Fruit fly (Drosophila melanogaster) whole organism, embryonic: ENCODE measurements around the gene spz3.

Experiments
- ATbp ChIP-seq: fragments of 200-800 bp; sonication (Bioruptor generic); optimal IDR thresholded peaks from 2 replicates; lab custom pipeline; 2017; ENCODE audit warnings: missing biosample characterization, mild to moderate bottlenecking, missing genetic modification characterization, missing genetic modification reagents
- Adf1 ChIP-seq: fragments of 200-800 bp; sonication (Bioruptor generic); IDR thresholded peaks from 2 replicates; pipeline ENCODE4 v1.3.6; 2022; ENCODE audit warnings: missing biosample characterization, missing genetic modification characterization
- C15 ChIP-seq: fragments of 200-800 bp; sonication (Bioruptor generic); IDR thresholded peaks from 3 replicates; pipeline ENCODE4 v1.3.6; 2022; ENCODE audit warnings: missing biosample characterization, missing genetic modification characterization
- CG10959 ChIP-seq: fragments of 200-800 bp; sonication (Bioruptor generic); IDR thresholded peaks from 2 replicates; pipeline ENCODE4 v1.3.6; 2022; ENCODE audit warnings: missing biosample characterization, missing genetic modification characterization
- CG11085 ChIP-seq: fragments of 200-800 bp; sonication (Bioruptor generic); IDR thresholded peaks from 2 replicates; pipeline ENCODE4 v1.3.6; 2022; ENCODE audit warnings: missing biosample characterization, missing genetic modification characterization
- CG12299 ChIP-seq: fragments of 200-800 bp; sonication (Bioruptor generic); optimal IDR thresholded peaks from 2 replicates; lab custom pipeline; 2018; ENCODE audit warnings: missing biosample characterization, mild to moderate bottlenecking, missing genetic modification characterization
- CG12744 ChIP-seq: fragments of 200-800 bp; sonication (Bioruptor generic); optimal IDR thresholded peaks from 2 replicates; lab custom pipeline; 2016; ENCODE audit warnings: missing biosample characterization, missing genetic modification characterization
- CG13296 ChIP-seq: fragments of 200-800 bp; sonication (Bioruptor generic); optimal IDR thresholded peaks from 3 replicates; lab custom pipeline; 2018; ENCODE audit warnings: missing biosample characterization, mild to moderate bottlenecking, missing genetic modification characterization
- CG13894 ChIP-seq: fragments of 200-800 bp; sonication (Bioruptor generic); optimal IDR thresholded peaks from 3 replicates; lab custom pipeline; 2018; ENCODE audit warnings: missing biosample characterization, mild to moderate bottlenecking, missing genetic modification characterization, moderate library complexity
- CG15011 ChIP-seq: fragments of 200-800 bp; sonication (Bioruptor generic); optimal IDR thresholded peaks from 3 replicates; lab custom pipeline; 2018; ENCODE audit warnings: missing biosample characterization, mild to moderate bottlenecking, missing genetic modification characterization
- CG1603 ChIP-seq: fragments of 200-800 bp; sonication (Bioruptor generic); optimal IDR thresholded peaks from 2 replicates; lab custom pipeline; 2019; ENCODE audit warnings: missing biosample characterization, mild to moderate bottlenecking, missing genetic modification characterization, moderate library complexity
- CG16863 ChIP-seq: fragments of 200-800 bp; sonication (Bioruptor generic); optimal IDR thresholded peaks from 3 replicates; lab custom pipeline; 2016; ENCODE audit warnings: missing biosample characterization, missing genetic modification characterization
- CG17328 ChIP-seq: fragments of 200-800 bp; sonication (Bioruptor generic); IDR thresholded peaks from 2 replicates; pipeline ENCODE4 v1.3.6; 2022; ENCODE audit warnings: missing biosample characterization, missing genetic modification characterization
- CG17612 ChIP-seq: fragments of 200-800 bp; sonication (Bioruptor generic); IDR thresholded peaks from 2 replicates; pipeline ENCODE4 v1.3.6; 2022; ENCODE audit warnings: missing biosample characterization, missing genetic modification characterization
- CG17802 ChIP-seq: fragments of 200-800 bp; sonication (Bioruptor generic); optimal IDR thresholded peaks from 2 replicates; lab custom pipeline; 2018; ENCODE audit warnings: missing biosample characterization, mild to moderate bottlenecking, missing genetic modification characterization, moderate library complexity
- CG31224 ChIP-seq: fragments of 200-800 bp; sonication (Bioruptor generic); IDR thresholded peaks from 2 replicates; pipeline ENCODE4 v1.3.6; 2022; ENCODE audit warnings: missing biosample characterization, missing genetic modification characterization
- CG3163 ChIP-seq: fragments of 200-800 bp; sonication (Bioruptor generic); optimal IDR thresholded peaks from 3 replicates; lab custom pipeline; 2016; ENCODE audit warnings: missing biosample characterization, missing genetic modification characterization
- CG5245 ChIP-seq: fragments of 200-800 bp; sonication (Bioruptor generic); optimal IDR thresholded peaks from 3 replicates; lab custom pipeline; 2016; ENCODE audit warnings: missing biosample characterization, missing genetic modification characterization
- CG6175 ChIP-seq: fragments of 200-800 bp; sonication (Bioruptor generic); IDR thresholded peaks from 3 replicates; pipeline ENCODE4 v1.3.6; 2022; ENCODE audit warnings: missing biosample characterization, missing genetic modification characterization
- CG6254 ChIP-seq: fragments of 200-800 bp; sonication (Bioruptor generic); optimal IDR thresholded peaks from 3 replicates; lab custom pipeline; 2017; ENCODE audit warnings: mild to moderate bottlenecking, missing biosample characterization, missing genetic modification reagents, missing genetic modification characterization
- CG7928 ChIP-seq: fragments of 200-800 bp; sonication (Bioruptor generic); optimal IDR thresholded peaks from 2 replicates; lab custom pipeline; 2017; ENCODE audit warnings: missing biosample characterization, mild to moderate bottlenecking, missing genetic modification characterization
- CG8290 ChIP-seq, 3 experiments: fragments of 200-800 bp; sonication (Bioruptor generic); optimal IDR thresholded peaks; 2 replicates each; lab custom pipeline; 2016 to 2019; ENCODE audit warnings: missing biosample characterization in 3 of 3, missing genetic modification characterization in 3 of 3, mild to moderate bottlenecking in 2 of 3, moderate library complexity in 1 of 3
- CG9876 ChIP-seq: fragments of 200-800 bp; sonication (Bioruptor generic); optimal IDR thresholded peaks from 2 replicates; lab custom pipeline; 2016; ENCODE audit warnings: missing biosample characterization, missing genetic modification characterization
- Dip3 ChIP-seq: fragments of 200-800 bp; sonication (Bioruptor generic); optimal IDR thresholded peaks from 3 replicates; lab custom pipeline; 2016; ENCODE audit warnings: missing biosample characterization, missing genetic modification characterization
- Eip74EF ChIP-seq, 2 experiments: fragments of 200-800 bp in 1 of 2; fragments of >200 bp in 1 of 2; sonication (Bioruptor generic) in 1 of 2; optimal IDR thresholded peaks; 2 replicates each; lab custom pipeline; 2017 to 2019; ENCODE audit warnings: missing biosample characterization in 2 of 2, missing genetic modification characterization in 2 of 2, mild to moderate bottlenecking in 1 of 2, moderate library complexity in 1 of 2
- Fer2 ChIP-seq: fragments of 200-800 bp; sonication (Bioruptor generic); optimal IDR thresholded peaks from 2 replicates; lab custom pipeline; 2018; ENCODE audit warnings: missing biosample characterization, mild to moderate bottlenecking, missing genetic modification characterization, moderate library complexity
- Gug ChIP-seq: fragments of 200-800 bp; sonication (Bioruptor generic); IDR thresholded peaks from 4 replicates; pipeline ENCODE4 v1.3.6; 2022; ENCODE audit warnings: missing biosample characterization, missing genetic modification characterization
- Lim3 ChIP-seq: fragments of 200-800 bp; sonication (Bioruptor generic); IDR thresholded peaks from 2 replicates; pipeline ENCODE4 v1.3.6; 2022; ENCODE audit warnings: missing biosample characterization, missing genetic modification characterization
- NK7.1 ChIP-seq: fragments of 200-800 bp; sonication (Bioruptor generic); optimal IDR thresholded peaks from 3 replicates; lab custom pipeline; 2016; ENCODE audit warnings: missing biosample characterization, missing genetic modification characterization
- Ravus ChIP-seq: fragments of 200-800 bp; sonication (Bioruptor generic); IDR thresholded peaks from 2 replicates; pipeline ENCODE4 v1.3.6; 2022; ENCODE audit warnings: missing biosample characterization, missing genetic modification characterization
- Stat92E ChIP-seq, 3 experiments: fragments of >200 bp in 2 of 3; fragments of 200-800 bp in 1 of 3; sonication (Bioruptor generic) in 1 of 3; optimal IDR thresholded peaks; 2 replicates each; lab custom pipeline; 2017 to 2019; ENCODE audit warnings: missing biosample characterization in 3 of 3, missing genetic modification characterization in 3 of 3, mild to moderate bottlenecking in 1 of 3, moderate library complexity in 1 of 3
- Tbp ChIP-seq: fragments of >200 bp; optimal IDR thresholded peaks from 2 replicates; lab custom pipeline; 2018; ENCODE audit warnings: missing biosample characterization, missing genetic modification characterization
- chn ChIP-seq: fragments of 200-800 bp; sonication (Bioruptor generic); optimal IDR thresholded peaks from 2 replicates; lab custom pipeline; 2016; ENCODE audit warnings: missing biosample characterization, missing genetic modification characterization
- dysf ChIP-seq: fragments of 200-800 bp; sonication (Bioruptor generic); IDR thresholded peaks from 3 replicates; pipeline ENCODE4 v1.3.6; 2022; ENCODE audit warnings: missing biosample characterization, missing genetic modification characterization
- gfzf ChIP-seq: fragments of 200-800 bp; sonication (Bioruptor generic); optimal IDR thresholded peaks from 2 replicates; lab custom pipeline; 2016; ENCODE audit warnings: missing biosample characterization, mild to moderate bottlenecking, missing genetic modification characterization, moderate library complexity
- insv ChIP-seq, 2 experiments: fragments of 200-800 bp; sonication (Bioruptor generic); optimal IDR thresholded peaks; 3 replicates each; lab custom pipeline; 2016 to 2018; ENCODE audit warnings: missing biosample characterization in 2 of 2, missing genetic modification characterization in 2 of 2
- klu ChIP-seq: fragments of 200-800 bp; sonication (Bioruptor generic); IDR thresholded peaks from 2 replicates; pipeline ENCODE4 v1.3.6; 2022; ENCODE audit warnings: missing biosample characterization, missing genetic modification characterization
- lab ChIP-seq: fragments of 200-800 bp; sonication (Bioruptor generic); optimal IDR thresholded peaks from 3 replicates; lab custom pipeline; 2017; ENCODE audit warnings: missing biosample characterization, missing genetic modification characterization, mild to moderate bottlenecking, moderate library complexity, missing genetic modification reagents
- luna ChIP-seq: fragments of 200-800 bp; sonication (Bioruptor generic); optimal IDR thresholded peaks from 2 replicates; lab custom pipeline; 2016; ENCODE audit warnings: missing biosample characterization, missing genetic modification characterization
- run ChIP-seq: fragments of 200-800 bp; sonication (Bioruptor generic); optimal IDR thresholded peaks from 3 replicates; lab custom pipeline; 2018; ENCODE audit warnings: missing biosample characterization, mild to moderate bottlenecking, missing genetic modification characterization
- salm ChIP-seq: fragments of 200-800 bp; sonication (Bioruptor generic); optimal IDR thresholded peaks from 2 replicates; lab custom pipeline; 2018; ENCODE audit warnings: missing biosample characterization, mild to moderate bottlenecking, missing genetic modification characterization
- sc ChIP-seq, 3 experiments: fragments of >200 bp in 2 of 3; fragments of 200-800 bp in 1 of 3; sonication (Bioruptor generic) in 1 of 3; optimal IDR thresholded peaks; 2 replicates in 2 of 3; 3 replicates in 1 of 3; lab custom pipeline; 2017; ENCODE audit warnings: mild to moderate bottlenecking in 1 of 3, missing biosample characterization in 1 of 3, missing genetic modification characterization in 1 of 3, missing genetic modification reagents in 1 of 3
- scrt ChIP-seq: fragments of 200-800 bp; sonication (Bioruptor generic); optimal IDR thresholded peaks from 2 replicates; lab custom pipeline; 2018; ENCODE audit warnings: missing biosample characterization, mild to moderate bottlenecking, missing genetic modification characterization, moderate library complexity
- sisA ChIP-seq: fragments of 200-800 bp; sonication (Bioruptor generic); IDR thresholded peaks from 2 replicates; pipeline ENCODE4 v1.3.6; 2022; ENCODE audit warnings: missing biosample characterization, missing genetic modification characterization
- sqz ChIP-seq: fragments of 200-800 bp; sonication (Bioruptor generic); optimal IDR thresholded peaks from 3 replicates; lab custom pipeline; 2018; ENCODE audit warnings: missing biosample characterization, mild to moderate bottlenecking, missing genetic modification characterization
- stc ChIP-seq: fragments of 200-800 bp; sonication (Bioruptor generic); IDR thresholded peaks from 2 replicates; pipeline ENCODE4 v1.3.6; 2022; ENCODE audit warnings: missing biosample characterization, missing genetic modification characterization
- tgo ChIP-seq: fragments of 200-800 bp; sonication (Bioruptor generic); IDR thresholded peaks from 3 replicates; pipeline ENCODE4 v1.3.6; 2022; ENCODE audit warnings: missing biosample characterization, missing genetic modification characterization
- ttk ChIP-seq: fragments of 200-800 bp; sonication (Bioruptor generic); IDR thresholded peaks from 2 replicates; pipeline ENCODE4 v2.1.2; 2022; ENCODE audit warnings: missing biosample characterization, missing genetic modification characterization
- vnd ChIP-seq: fragments of 200-800 bp; sonication (Bioruptor generic); IDR thresholded peaks from 3 replicates; pipeline ENCODE4 v1.3.6; 2022; ENCODE audit warnings: missing biosample characterization, missing genetic modification characterization; ENCODE audit not compliant: partially characterized antibody

The spz3 gene

DNA sequence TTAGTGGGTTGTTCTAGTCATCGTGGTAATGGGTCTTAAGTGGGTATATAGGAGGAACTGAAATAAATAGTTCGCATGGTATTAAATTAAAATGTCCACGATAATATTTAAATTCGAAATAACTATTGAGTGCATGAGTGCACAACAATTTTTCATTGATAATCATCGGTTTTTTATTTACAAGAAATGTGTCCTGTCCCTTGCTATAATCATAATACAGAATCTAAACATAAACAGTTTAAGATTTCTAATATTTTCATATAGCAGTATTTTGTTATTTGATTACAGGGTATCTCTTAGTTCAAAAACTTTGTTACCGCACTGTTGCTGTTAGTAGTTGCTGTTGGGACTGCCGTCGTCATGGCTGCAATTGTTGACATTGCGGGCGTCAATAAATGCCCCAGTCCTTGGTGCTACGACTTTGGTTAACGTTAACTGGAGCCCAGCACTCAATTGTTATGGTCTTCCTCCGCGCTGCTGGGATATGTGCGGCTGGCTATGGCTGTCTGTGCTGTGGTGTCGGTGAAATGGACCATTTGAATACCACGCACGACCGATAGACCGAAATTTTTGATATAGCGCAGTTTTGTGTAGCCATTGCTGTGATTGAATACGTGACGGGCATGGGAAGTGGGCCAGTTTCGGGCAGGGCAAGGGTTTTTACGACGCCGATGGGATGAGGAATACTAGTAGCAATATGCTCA, 7.4 kb downstream of the spz3 start (continued):
- no peak for TF ChIP-seq CG1603
- TF ChIP-seq CG11085 (GFP tag; lab: Robert Waterston, UW): no peak
- no peak for TF ChIP-seq sc (optimal IDR thresholded peaks at IDR 0.05; lab: Kevin White, UChicago)
- no peak for TF ChIP-seq sc (GFP tag; optimal IDR thresholded peaks at IDR 0.05; lab: Kevin White, UChicago)
- TF ChIP-seq CG17328 (GFP tag; lab: Robert Waterston, UW): no peak
- no peak for TF ChIP-seq luna
- TF ChIP-seq lab: peak; percentile 66
- TF ChIP-seq stc (GFP tag; lab: Robert Waterston, UW): no peak
- TF ChIP-seq Tbp (GFP tag; lab: Kevin White, UChicago): no peak
- TF ChIP-seq klu (GFP tag; lab: Robert Waterston, UW): no peak
- no peak for TF ChIP-seq Eip74EF (GFP tag; optimal IDR thresholded peaks at IDR 0.05; lab: Kevin White, UChicago)
- peak; percentile 24; the same call in 1 of the 2 replicates for TF ChIP-seq sisA (GFP tag; lab: Robert Waterston, UW)
- TF ChIP-seq insv (GFP tag; optimal IDR thresholded peaks at IDR 0.05; lab: Kevin White, UChicago): no peak
- peak; percentile 34 for TF ChIP-seq CG13296 (GFP tag; lab: Kevin White, UChicago)
- TF ChIP-seq CG12744 (GFP tag; lab: Kevin White, UChicago): no peak
- no peak for TF ChIP-seq CG5245 (GFP tag; lab: Kevin White, UChicago)
- peak; percentile 17 for TF ChIP-seq Fer2
- TF ChIP-seq gfzf (GFP tag; lab: Kevin White, UChicago): no peak
- TF ChIP-seq Ravus (GFP tag; lab: Robert Waterston, UW): no peak
- TF ChIP-seq CG6254 (GFP tag; lab: Kevin White, UChicago): no peak
- TF ChIP-seq CG3163 (GFP tag; lab: Kevin White, UChicago): no peak
- TF ChIP-seq CG17612 (GFP tag; lab: Robert Waterston, UW): no peak
- no peak for TF ChIP-seq Stat92E (GFP tag; optimal IDR thresholded peaks at IDR 0.05; lab: Kevin White, UChicago)
- TF ChIP-seq ATbp (GFP tag; lab: Kevin White, UChicago): no peak
- TF ChIP-seq CG16863 (GFP tag; lab: Kevin White, UChicago): no peak
- TF ChIP-seq CG17802 (tag; lab: Kevin White, UChicago): no peak
- TF ChIP-seq CG8290 (GFP tag; optimal IDR thresholded peaks at IDR 0.05; lab: Kevin White, UChicago): no peak
- TF ChIP-seq CG8290 (tag; optimal IDR thresholded peaks at IDR 0.05; lab: Kevin White, UChicago): no peak
- TF ChIP-seq dysf (GFP tag; lab: Robert Waterston, UW): peak; percentile 72; the same call in 2 of the 3 replicates
- no peak; the same call in 2 of the 3 replicates for TF ChIP-seq tgo (GFP tag; lab: Robert Waterston, UW)
- TF ChIP-seq C15 (GFP tag; lab: Robert Waterston, UW): no peak
- no peak for TF ChIP-seq CG12299 (tag; lab: Kevin White, UChicago)
- no peak for TF ChIP-seq CG6175
- TF ChIP-seq Dip3: no peak
- no peak for TF ChIP-seq CG31224 (GFP tag; lab: Robert Waterston, UW)
- no peak for TF ChIP-seq Lim3
- no peak for TF ChIP-seq salm (tag; lab: Kevin White, UChicago)
- TF ChIP-seq scrt: peak; percentile 63
- no peak for TF ChIP-seq vnd (GFP tag; lab: Robert Waterston, UW)
- no peak for TF ChIP-seq chn (GFP tag; lab: Kevin White, UChicago)
- TF ChIP-seq Gug (GFP tag; lab: Robert Waterston, UW): peak; percentile 19; the same call in 1 of the 4 replicates
- no peak for TF ChIP-seq CG7928
- TF ChIP-seq Adf1: no peak
- no peak for TF ChIP-seq ttk (GFP tag; lab: Robert Waterston, UW)
- no peak for TF ChIP-seq CG9876
- no peak for TF ChIP-seq CG10959
- TF ChIP-seq NK7.1 (GFP tag; lab: Kevin White, UChicago): no peak
- TF ChIP-seq CG13894 (tag; lab: Kevin White, UChicago): no peak
- no peak for TF ChIP-seq sqz
- no peak for TF ChIP-seq run
- TF ChIP-seq CG15011 (GFP tag; lab: Kevin White, UChicago): peak; percentile 39
